Worm (Caenorhabditis elegans): Measurements from ENCODE around the gene T05B4.10.

T05B4.10 gene

DNA sequence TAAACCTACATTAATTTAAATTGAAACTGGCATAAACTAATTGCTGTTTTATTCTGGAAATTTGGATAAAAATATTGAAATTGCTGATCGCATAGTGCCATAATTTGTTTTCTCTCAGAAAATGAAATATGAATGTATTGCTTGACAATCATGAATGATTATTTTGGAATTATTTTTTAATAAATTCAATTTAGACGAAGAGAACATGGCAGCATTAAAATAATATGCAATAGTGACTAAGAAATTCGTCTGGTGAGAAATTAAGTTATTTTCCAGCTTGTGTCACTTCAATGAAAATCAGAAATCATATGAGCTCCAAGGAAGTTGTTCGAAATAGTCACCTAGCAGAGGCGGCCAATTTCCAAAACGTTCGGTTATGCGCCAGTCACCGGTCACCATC, 5.9 kb downstream of the T05B4.10 start, which contains the start of gene srw-133:
Gene srw-133, minus strand, starts transcription at position 101 of the 400 bp plus-strand sequence.
- TF ChIP-seq tra-4 (tag; optimal IDR thresholded peaks at IDR 0.05) (no peak), sea-1 (GFP tag; conservative IDR thresholded peaks at IDR 0.05) (no peak), hnd-1 (tag; optimal IDR thresholded peaks at IDR 0.05) (no peak), flt-1 (GFP tag; IDR thresholded peaks at IDR 0.05) (no peak), hmbx-1 (tag; optimal IDR thresholded peaks at IDR 0.05) (no peak), scrt-1 (GFP tag; IDR thresholded peaks at IDR 0.05) (no peak)

DNA sequence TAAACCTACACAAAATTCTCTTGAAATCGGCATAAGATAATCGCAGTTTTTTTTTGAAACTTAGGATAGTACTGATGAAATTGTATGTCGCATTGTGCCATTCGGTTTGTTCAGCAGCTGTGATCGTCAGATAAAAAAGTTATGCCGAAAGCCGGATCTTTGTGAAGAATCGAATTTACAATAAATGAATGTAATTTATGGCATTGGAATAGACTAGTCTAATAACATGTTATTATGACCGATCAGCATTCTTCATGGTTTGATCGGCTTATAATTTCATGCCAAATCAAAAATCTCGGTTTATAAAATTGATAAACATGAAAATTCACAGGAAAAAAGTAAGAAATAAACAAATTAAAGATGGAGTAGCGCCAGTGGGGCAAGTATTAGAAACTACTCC, 8.0 kb downstream of the T05B4.10 start, which contains the start of gene srw-134:
Gene srw-134, minus strand, starts transcription at position 101 of the 400 bp plus-strand sequence.
- TF ChIP-seq tra-4 (tag; optimal IDR thresholded peaks at IDR 0.05) (no peak), aly-1 (tag; optimal IDR thresholded peaks at IDR 0.05) (no peak), ceh-13 (GFP tag; optimal IDR thresholded peaks at IDR 0.05) (no peak), hmbx-1 (tag; optimal IDR thresholded peaks at IDR 0.05) (no peak), hmg-4 (GFP tag; optimal IDR thresholded peaks at IDR 0.05) (no peak), ceh-36 (tag; optimal IDR thresholded peaks at IDR 0.05) (no peak), tbx-37 (GFP tag; conservative IDR thresholded peaks at IDR 0.05) (no peak), tbx-11 (GFP tag; IDR thresholded peaks at IDR 0.05) (no peak), F13C5.2 (tag; optimal IDR thresholded peaks at IDR 0.05) (no peak), flt-1 (GFP tag; IDR thresholded peaks at IDR 0.05) (no peak), pes-1 (GFP tag; IDR thresholded peaks at IDR 0.05) (no peak), ama-1 (optimal IDR thresholded peaks at IDR 0.05) (no peak), scrt-1 (GFP tag; IDR thresholded peaks at IDR 0.05) (no peak), B0310.2 (tag; optimal IDR thresholded peaks at IDR 0.05) (no peak), hnd-1 (tag; optimal IDR thresholded peaks at IDR 0.05) (no peak), sea-1 (GFP tag; conservative IDR thresholded peaks at IDR 0.05) (no peak), ets-7 (tag; optimal IDR thresholded peaks at IDR 0.05) (no peak)

DNA sequence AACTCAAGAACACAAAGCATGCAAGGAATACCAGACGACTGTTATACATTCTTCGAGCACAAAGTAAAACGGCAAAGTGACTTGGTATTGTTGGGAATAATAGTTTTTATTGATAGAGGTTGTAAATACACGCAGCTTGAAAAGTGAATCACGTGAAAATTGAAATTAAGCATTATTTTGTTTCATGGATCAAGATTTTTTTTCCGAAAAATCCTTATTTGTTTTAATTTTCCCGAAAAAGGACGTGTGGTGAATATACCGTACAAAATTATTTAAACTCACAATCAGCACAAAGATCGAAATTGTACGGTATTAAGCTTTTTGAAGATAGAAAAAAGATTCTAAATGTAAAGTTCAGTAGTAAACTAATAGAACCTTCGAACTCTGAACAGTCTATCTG, 10.7 kb downstream of the T05B4.10 start, which contains the start of gene clc-18:
Gene clc-18, minus strand, starts transcription at position 101 of the 400 bp plus-strand sequence.
- TF ChIP-seq hnd-1 (tag; optimal IDR thresholded peaks at IDR 0.05) (no peak), tbx-11 (GFP tag; IDR thresholded peaks at IDR 0.05) (no peak), B0310.2 (tag; optimal IDR thresholded peaks at IDR 0.05) (no peak), aly-1 (tag; optimal IDR thresholded peaks at IDR 0.05) (no peak), hmbx-1 (tag; optimal IDR thresholded peaks at IDR 0.05) (no peak), pes-1 (GFP tag; IDR thresholded peaks at IDR 0.05) (no peak), tbx-37 (GFP tag; conservative IDR thresholded peaks at IDR 0.05) (no peak), F13C5.2 (tag; optimal IDR thresholded peaks at IDR 0.05) (no peak), ceh-36 (tag; optimal IDR thresholded peaks at IDR 0.05) (no peak), scrt-1 (GFP tag; IDR thresholded peaks at IDR 0.05) (no peak), tra-4 (tag; optimal IDR thresholded peaks at IDR 0.05) (no peak), ets-7 (tag; optimal IDR thresholded peaks at IDR 0.05) (no peak), flt-1 (GFP tag; IDR thresholded peaks at IDR 0.05) (no peak), ama-1 (optimal IDR thresholded peaks at IDR 0.05) (no peak), ceh-13 (GFP tag; optimal IDR thresholded peaks at IDR 0.05) (no peak), sea-1 (GFP tag; conservative IDR thresholded peaks at IDR 0.05) (no peak), hmg-4 (GFP tag; optimal IDR thresholded peaks at IDR 0.05) (no peak)

DNA sequence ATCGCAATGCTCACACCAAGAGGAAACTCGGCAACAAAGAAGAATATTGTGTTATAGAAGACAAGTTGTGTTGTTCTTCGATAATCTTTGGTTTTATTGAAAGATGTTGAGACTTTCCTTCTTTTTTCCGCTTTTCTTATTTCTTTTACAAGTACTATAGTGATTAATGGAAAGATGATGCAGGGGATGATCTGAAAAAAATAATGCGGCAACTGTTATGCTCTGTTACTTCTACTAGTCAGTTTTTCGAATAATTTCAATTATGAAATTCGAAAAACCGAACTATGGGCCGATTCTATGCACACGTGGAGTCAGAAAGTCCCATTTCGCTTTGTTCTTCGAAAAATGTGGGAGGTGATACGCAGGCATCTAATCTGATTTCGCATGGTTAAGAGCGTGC, 13.8 kb downstream of the T05B4.10 start:
- TF ChIP-seq B0310.2 (tag; optimal IDR thresholded peaks at IDR 0.05) (no peak), ets-7 (tag; optimal IDR thresholded peaks at IDR 0.05) (no peak), ama-1 (optimal IDR thresholded peaks at IDR 0.05) (no peak), flt-1 (GFP tag; IDR thresholded peaks at IDR 0.05) (no peak), tbx-11 (GFP tag; IDR thresholded peaks at IDR 0.05) (no peak), hmbx-1 (tag; optimal IDR thresholded peaks at IDR 0.05) (no peak), aly-1 (tag; optimal IDR thresholded peaks at IDR 0.05) (no peak), hnd-1 (tag; optimal IDR thresholded peaks at IDR 0.05) (no peak), sea-1 (GFP tag; conservative IDR thresholded peaks at IDR 0.05) (no peak), scrt-1 (GFP tag; IDR thresholded peaks at IDR 0.05) (no peak), pes-1 (GFP tag; IDR thresholded peaks at IDR 0.05) (no peak), F13C5.2 (tag; optimal IDR thresholded peaks at IDR 0.05) (no peak), ceh-13 (GFP tag; optimal IDR thresholded peaks at IDR 0.05) (no peak), tbx-37 (GFP tag; conservative IDR thresholded peaks at IDR 0.05) (no peak), tra-4 (tag; optimal IDR thresholded peaks at IDR 0.05) (no peak)

DNA sequence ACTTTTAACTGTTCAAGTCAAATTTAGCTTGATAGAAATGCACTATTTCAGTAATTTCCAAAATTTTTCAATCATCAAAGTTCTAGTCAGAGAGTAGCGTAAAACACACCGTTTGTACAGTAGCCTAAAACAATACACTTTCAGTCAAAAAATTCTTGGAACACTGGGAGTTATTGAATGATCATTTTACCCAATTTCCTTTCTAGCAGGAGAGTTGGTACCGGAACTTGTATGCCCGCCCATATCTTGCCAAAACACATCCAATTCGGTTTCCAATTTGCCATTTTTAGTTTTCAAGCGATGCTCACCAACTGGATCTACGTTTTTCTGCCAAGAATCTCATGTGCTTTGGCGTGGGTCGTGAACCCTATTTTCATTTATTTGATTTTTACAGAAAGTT, 16.2 kb downstream of the T05B4.10 start, which contains the start of gene srj-39:
Gene srj-39, plus strand, starts transcription at position 301 of the 400 bp plus-strand sequence.
- no peak for TF ChIP-seq ceh-36 (tag; optimal IDR thresholded peaks at IDR 0.05)
- no peak for TF ChIP-seq flt-1 (GFP tag; IDR thresholded peaks at IDR 0.05)
- TF ChIP-seq ama-1 (optimal IDR thresholded peaks at IDR 0.05): no peak
- TF ChIP-seq tbx-37 (GFP tag; conservative IDR thresholded peaks at IDR 0.05): no peak
- TF ChIP-seq hnd-1 (tag; optimal IDR thresholded peaks at IDR 0.05): no peak
- TF ChIP-seq scrt-1 (GFP tag; IDR thresholded peaks at IDR 0.05): no peak
- no peak for TF ChIP-seq ceh-13 (GFP tag; optimal IDR thresholded peaks at IDR 0.05)
- no peak for TF ChIP-seq ets-7 (tag; optimal IDR thresholded peaks at IDR 0.05)
- TF ChIP-seq hmbx-1 (tag; optimal IDR thresholded peaks at IDR 0.05): no peak
- no peak for TF ChIP-seq F13C5.2 (tag; optimal IDR thresholded peaks at IDR 0.05)
- no peak for TF ChIP-seq hmg-4 (GFP tag; optimal IDR thresholded peaks at IDR 0.05)
- no peak for TF ChIP-seq sea-1 (GFP tag; conservative IDR thresholded peaks at IDR 0.05)
- no peak for TF ChIP-seq B0310.2 (tag; optimal IDR thresholded peaks at IDR 0.05)

DNA sequence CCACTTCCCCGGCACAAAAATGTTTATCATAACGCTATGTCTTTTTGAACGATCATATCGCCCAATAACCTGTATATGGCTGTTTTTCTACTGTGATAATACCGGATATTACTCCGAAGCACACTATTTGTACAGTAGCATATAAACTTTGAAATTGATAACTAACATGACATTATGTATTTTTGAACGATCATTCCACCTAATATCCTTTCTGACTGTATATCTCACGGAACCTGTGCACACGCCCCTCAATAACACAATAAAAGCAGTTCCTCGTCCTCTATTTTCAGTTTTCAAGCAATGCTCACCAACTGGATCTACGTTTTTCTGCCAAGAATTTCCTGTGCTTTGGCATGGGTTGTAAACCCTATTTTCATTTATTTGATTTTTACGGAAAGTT, 19.0 kb downstream of the T05B4.10 start, which contains the start of gene srj-40:
Gene srj-40, plus strand, starts transcription at position 301 of the 400 bp plus-strand sequence.
- no peak for TF ChIP-seq F13C5.2 (tag; optimal IDR thresholded peaks at IDR 0.05)
- no peak for TF ChIP-seq ets-7 (tag; optimal IDR thresholded peaks at IDR 0.05)
- TF ChIP-seq hnd-1 (tag; optimal IDR thresholded peaks at IDR 0.05): no peak
- no peak for TF ChIP-seq tbx-11 (GFP tag; IDR thresholded peaks at IDR 0.05)
- no peak for TF ChIP-seq ceh-36 (tag; optimal IDR thresholded peaks at IDR 0.05)
- TF ChIP-seq aly-1 (tag; optimal IDR thresholded peaks at IDR 0.05): no peak
- TF ChIP-seq B0310.2 (tag; optimal IDR thresholded peaks at IDR 0.05): no peak
- TF ChIP-seq hmbx-1 (tag; optimal IDR thresholded peaks at IDR 0.05): no peak

DNA sequence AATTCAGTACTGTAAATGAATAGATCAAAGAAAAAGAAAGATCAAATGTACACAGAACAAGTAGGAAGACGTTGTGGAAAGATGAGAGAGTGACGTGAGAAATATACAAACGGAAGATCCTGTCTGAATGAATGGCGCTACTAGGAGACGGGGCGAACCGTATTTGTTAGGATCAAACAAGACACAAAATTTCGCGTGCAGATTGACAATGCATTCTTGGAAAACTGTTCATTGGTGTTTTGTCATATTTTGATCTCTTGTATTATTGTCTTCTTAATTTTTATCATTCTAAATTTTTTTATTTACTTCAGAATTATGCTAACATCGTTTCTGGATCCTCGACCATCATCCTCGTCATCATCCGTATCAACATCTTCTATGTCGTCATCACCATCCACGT, 25.8 kb downstream of the T05B4.10 start, which contains the start of gene nhr-181:
Gene nhr-181, plus strand, starts transcription at position 301 of the 400 bp plus-strand sequence.
- TF ChIP-seq sea-1 (GFP tag; conservative IDR thresholded peaks at IDR 0.05) (no peak), hmbx-1 (tag; optimal IDR thresholded peaks at IDR 0.05) (no peak)

All from whole organism, early embryonic.